Fruit fly (Drosophila melanogaster) whole organism, embryonic: Measurements from ENCODE around the gene CG11791.

Source experiments
- Adf1 ChIP-seq: fragments of 200-800 bp; sonication (Bioruptor generic); IDR thresholded peaks from 2 replicates; pipeline ENCODE4 v1.3.6; 2022; ENCODE audit warnings: missing biosample characterization, missing genetic modification characterization
- BEAF-32 ChIP-seq: fragments of 200-800 bp; sonication (Bioruptor generic); optimal IDR thresholded peaks from 3 replicates; lab custom pipeline; 2017; ENCODE audit warnings: missing biosample characterization, missing genetic modification characterization, mild to moderate bottlenecking, moderate library complexity, missing genetic modification reagents
- CG10267 ChIP-seq: fragments of 200-800 bp; sonication (Bioruptor generic); optimal IDR thresholded peaks from 2 replicates; lab custom pipeline; 2018; ENCODE audit warnings: missing biosample characterization, mild to moderate bottlenecking, missing genetic modification characterization, moderate library complexity
- CG12299 ChIP-seq: fragments of 200-800 bp; sonication (Bioruptor generic); optimal IDR thresholded peaks from 2 replicates; lab custom pipeline; 2018; ENCODE audit warnings: missing biosample characterization, mild to moderate bottlenecking, missing genetic modification characterization
- CG12659 ChIP-seq: fragments of 200-800 bp; sonication (Bioruptor generic); optimal IDR thresholded peaks from 3 replicates; lab custom pipeline; 2017; ENCODE audit warnings: mild to moderate bottlenecking, missing biosample characterization, missing genetic modification reagents, missing genetic modification characterization
- CG14710 ChIP-seq: fragments of 200-800 bp; sonication (Bioruptor generic); optimal IDR thresholded peaks from 3 replicates; lab custom pipeline; 2019; ENCODE audit warnings: missing biosample characterization, mild to moderate bottlenecking, missing genetic modification characterization, moderate library complexity
- CG17186 ChIP-seq: fragments of 200-800 bp; sonication (Bioruptor generic); optimal IDR thresholded peaks from 3 replicates; lab custom pipeline; 2017; ENCODE audit warnings: missing biosample characterization, missing genetic modification reagents, missing genetic modification characterization
- CG17829 ChIP-seq: fragments of 200-800 bp; optimal IDR thresholded peaks from 2 replicates; lab custom pipeline; 2019; ENCODE audit warnings: missing biosample characterization, mild to moderate bottlenecking, missing genetic modification characterization, moderate library complexity
- CG2199 ChIP-seq: fragments of 200-800 bp; sonication (Bioruptor generic); IDR thresholded peaks from 3 replicates; pipeline ENCODE4 v1.3.6; 2022; ENCODE audit warnings: missing biosample characterization, missing genetic modification characterization
- CG2202 ChIP-seq: fragments of 200-800 bp; sonication (Bioruptor generic); optimal IDR thresholded peaks from 2 replicates; lab custom pipeline; 2018; ENCODE audit warnings: missing biosample characterization, mild to moderate bottlenecking, missing genetic modification characterization
- CG34376 ChIP-seq: fragments of 200-800 bp; sonication (Bioruptor generic); optimal IDR thresholded peaks from 2 replicates; lab custom pipeline; 2018; ENCODE audit warnings: missing biosample characterization, mild to moderate bottlenecking, missing genetic modification characterization
- CG3838 ChIP-seq: fragments of 200-800 bp; sonication (Bioruptor generic); optimal IDR thresholded peaks from 3 replicates; lab custom pipeline; 2016; ENCODE audit warnings: missing biosample characterization, missing genetic modification characterization
- CG4360 ChIP-seq: fragments of 200-800 bp; sonication (Bioruptor generic); IDR thresholded peaks from 2 replicates; pipeline ENCODE4 v1.3.6; 2022; ENCODE audit warnings: missing biosample characterization, missing genetic modification characterization
- CG9797 ChIP-seq: fragments of 200-800 bp; sonication (Bioruptor generic); optimal IDR thresholded peaks from 3 replicates; lab custom pipeline; 2018; ENCODE audit warnings: missing biosample characterization, mild to moderate bottlenecking, missing genetic modification characterization
- CHES-1-like ChIP-seq: fragments of 200-800 bp; sonication (Bioruptor generic); optimal IDR thresholded peaks from 2 replicates; lab custom pipeline; 2016; ENCODE audit warnings: missing biosample characterization, missing genetic modification characterization
- Dip2 ChIP-seq: fragments of 200-800 bp; sonication (Bioruptor generic); IDR thresholded peaks from 2 replicates; pipeline ENCODE4 v1.3.6; 2022; ENCODE audit warnings: missing biosample characterization, missing genetic modification characterization
- Doc2 ChIP-seq: fragments of 200-800 bp; sonication (Bioruptor generic); IDR thresholded peaks from 2 replicates; pipeline ENCODE4 v1.3.6; 2022; ENCODE audit warnings: missing biosample characterization, missing genetic modification characterization
- Dp ChIP-seq: fragments of 200-800 bp; sonication (Bioruptor generic); optimal IDR thresholded peaks from 2 replicates; lab custom pipeline; 2018; ENCODE audit warnings: missing biosample characterization, mild to moderate bottlenecking, missing genetic modification characterization, moderate library complexity
- Ets97D ChIP-seq: fragments of 200-800 bp; sonication (Bioruptor generic); optimal IDR thresholded peaks from 3 replicates; lab custom pipeline; 2016; ENCODE audit warnings: missing biosample characterization, missing genetic modification characterization
- Fer1 ChIP-seq: fragments of 200-800 bp; sonication (Bioruptor generic); optimal IDR thresholded peaks from 2 replicates; lab custom pipeline; 2017; ENCODE audit warnings: missing biosample characterization, mild to moderate bottlenecking, missing genetic modification characterization
- HmgZ ChIP-seq: fragments of 200-800 bp; sonication (Bioruptor generic); optimal IDR thresholded peaks from 2 replicates; lab custom pipeline; 2018; ENCODE audit warnings: missing biosample characterization, mild to moderate bottlenecking, missing genetic modification characterization
- MBD-R2 ChIP-seq: fragments of 200-800 bp; sonication (Bioruptor generic); IDR thresholded peaks from 2 replicates; pipeline ENCODE4 v1.3.6; 2022; ENCODE audit warnings: missing biosample characterization, missing genetic modification characterization
- Med ChIP-seq: fragments of 200-800 bp; sonication (Bioruptor generic); peaks from one replicate; lab custom pipeline; 2016; ENCODE audit warnings: missing biosample characterization, missing genetic modification characterization, mild to moderate bottlenecking, inconsistent platforms, moderate library complexity
- Myb ChIP-seq: fragments of 200-800 bp; sonication (Bioruptor generic); optimal IDR thresholded peaks from 2 replicates; lab custom pipeline; 2016; ENCODE audit warnings: missing biosample characterization, missing genetic modification characterization
- Nf-YB ChIP-seq: fragments of 200-800 bp; sonication (Bioruptor generic); optimal IDR thresholded peaks from 3 replicates; lab custom pipeline; 2019; ENCODE audit warnings: missing biosample characterization, mild to moderate bottlenecking, missing genetic modification characterization, moderate library complexity
- Sin3A ChIP-seq: fragments of >200 bp; optimal IDR thresholded peaks from 2 replicates; lab custom pipeline; 2018
- Sry-δ ChIP-seq: fragments of 200-800 bp; sonication (Bioruptor generic); optimal IDR thresholded peaks from 2 replicates; lab custom pipeline; 2016; ENCODE audit warnings: missing biosample characterization, missing genetic modification characterization
- Stat92E ChIP-seq, 3 experiments: fragments of >200 bp in 2 of 3; fragments of 200-800 bp in 1 of 3; sonication (Bioruptor generic) in 1 of 3; optimal IDR thresholded peaks; 2 replicates each; lab custom pipeline; 2017 to 2019; ENCODE audit warnings: missing biosample characterization in 3 of 3, missing genetic modification characterization in 3 of 3, mild to moderate bottlenecking in 1 of 3, moderate library complexity in 1 of 3
- YL-1 ChIP-seq: fragments of 200-800 bp; sonication (Bioruptor generic); optimal IDR thresholded peaks from 3 replicates; lab custom pipeline; 2017; ENCODE audit warnings: missing biosample characterization, mild to moderate bottlenecking, missing genetic modification characterization
- amos ChIP-seq: fragments of 200-800 bp; sonication (Bioruptor generic); IDR thresholded peaks from 2 replicates; pipeline ENCODE4 v1.3.6; 2022; ENCODE audit warnings: missing biosample characterization, missing genetic modification characterization; ENCODE audit not compliant: partially characterized antibody
- aop ChIP-seq: fragments of 200-800 bp; sonication (Bioruptor generic); IDR thresholded peaks from 2 replicates; pipeline ENCODE4 v1.3.6; 2022; ENCODE audit warnings: missing biosample characterization, missing genetic modification characterization
- cato ChIP-seq: fragments of 200-800 bp; sonication (Bioruptor generic); optimal IDR thresholded peaks from 2 replicates; lab custom pipeline; 2016; ENCODE audit warnings: missing biosample characterization, missing genetic modification characterization, borderline replicate concordance
- ci ChIP-seq: fragments of 200-800 bp; sonication (Bioruptor generic); IDR thresholded peaks from 3 replicates; pipeline ENCODE4 v1.3.6; 2022; ENCODE audit warnings: missing biosample characterization, missing genetic modification characterization
- crp ChIP-seq, 2 experiments: fragments of 200-800 bp; sonication (Bioruptor generic); optimal IDR thresholded peaks; 2 replicates in 1 of 2; 3 replicates in 1 of 2; lab custom pipeline; 2017; ENCODE audit warnings: missing biosample characterization in 2 of 2, missing genetic modification characterization in 2 of 2, mild to moderate bottlenecking in 1 of 2, moderate library complexity in 1 of 2
- da ChIP-seq: fragments of 200-800 bp; sonication (Bioruptor generic); optimal IDR thresholded peaks from 2 replicates; lab custom pipeline; 2016; ENCODE audit warnings: missing biosample characterization, missing genetic modification characterization
- dati ChIP-seq: fragments of 200-800 bp; sonication (Bioruptor generic); IDR thresholded peaks from 2 replicates; pipeline ENCODE4 v1.3.6; 2022; ENCODE audit warnings: missing biosample characterization, missing genetic modification characterization
- fd64A ChIP-seq: fragments of 200-800 bp; sonication (Bioruptor generic); optimal IDR thresholded peaks from 3 replicates; lab custom pipeline; 2018; ENCODE audit warnings: missing biosample characterization, mild to moderate bottlenecking, missing genetic modification characterization
- nom ChIP-seq: fragments of 200-800 bp; sonication (Bioruptor generic); optimal IDR thresholded peaks from 2 replicates; lab custom pipeline; 2017; ENCODE audit warnings: missing biosample characterization, missing genetic modification characterization, mild to moderate bottlenecking, moderate library complexity, missing genetic modification reagents
- pfk ChIP-seq: fragments of 200-800 bp; sonication (Bioruptor generic); optimal IDR thresholded peaks from 2 replicates; lab custom pipeline; 2018; ENCODE audit warnings: missing biosample characterization, mild to moderate bottlenecking, missing genetic modification characterization, moderate library complexity
- pzg ChIP-seq: fragments of 200-800 bp; sonication (Bioruptor generic); optimal IDR thresholded peaks from 3 replicates; lab custom pipeline; 2018; ENCODE audit warnings: missing biosample characterization, mild to moderate bottlenecking, missing genetic modification characterization, moderate library complexity
- scrt ChIP-seq: fragments of 200-800 bp; sonication (Bioruptor generic); optimal IDR thresholded peaks from 2 replicates; lab custom pipeline; 2018; ENCODE audit warnings: missing biosample characterization, mild to moderate bottlenecking, missing genetic modification characterization, moderate library complexity
- seq ChIP-seq: fragments of 200-800 bp; sonication (Bioruptor generic); IDR thresholded peaks from 2 replicates; pipeline ENCODE4 v1.3.6; 2022; ENCODE audit warnings: missing biosample characterization, missing genetic modification characterization
- sna ChIP-seq: fragments of 200-800 bp; sonication (Bioruptor generic); IDR thresholded peaks from 2 replicates; pipeline ENCODE4 v1.3.6; 2022; ENCODE audit warnings: missing biosample characterization, missing genetic modification characterization; ENCODE audit not compliant: partially characterized antibody
- sqz ChIP-seq: fragments of 200-800 bp; sonication (Bioruptor generic); optimal IDR thresholded peaks from 3 replicates; lab custom pipeline; 2018; ENCODE audit warnings: missing biosample characterization, mild to moderate bottlenecking, missing genetic modification characterization
- stwl ChIP-seq: fragments of 200-800 bp; sonication (Bioruptor generic); optimal IDR thresholded peaks from 3 replicates; lab custom pipeline; 2018; ENCODE audit warnings: missing biosample characterization, mild to moderate bottlenecking, missing genetic modification characterization, moderate library complexity
- twi ChIP-seq: fragments of 200-800 bp; optimal IDR thresholded peaks from 2 replicates; lab custom pipeline; 2019; ENCODE audit warnings: missing biosample characterization, mild to moderate bottlenecking, missing genetic modification characterization, moderate library complexity
- unc-4 ChIP-seq: fragments of 200-800 bp; sonication (Bioruptor generic); IDR thresholded peaks from 2 replicates; pipeline ENCODE4 v1.3.6; 2022; ENCODE audit warnings: missing biosample characterization, missing genetic modification characterization; ENCODE audit not compliant: partially characterized antibody
- yki ChIP-seq: fragments of >200 bp; optimal IDR thresholded peaks from 3 replicates; lab custom pipeline; 2018

Gene CG11791

dm6 chr3R:25032686-25033085, 16.7 kb upstream of the CG11791 start (continued):
- TF ChIP-seq CG3838 (GFP tag; lab: Kevin White, UChicago) = no peak

DNA sequence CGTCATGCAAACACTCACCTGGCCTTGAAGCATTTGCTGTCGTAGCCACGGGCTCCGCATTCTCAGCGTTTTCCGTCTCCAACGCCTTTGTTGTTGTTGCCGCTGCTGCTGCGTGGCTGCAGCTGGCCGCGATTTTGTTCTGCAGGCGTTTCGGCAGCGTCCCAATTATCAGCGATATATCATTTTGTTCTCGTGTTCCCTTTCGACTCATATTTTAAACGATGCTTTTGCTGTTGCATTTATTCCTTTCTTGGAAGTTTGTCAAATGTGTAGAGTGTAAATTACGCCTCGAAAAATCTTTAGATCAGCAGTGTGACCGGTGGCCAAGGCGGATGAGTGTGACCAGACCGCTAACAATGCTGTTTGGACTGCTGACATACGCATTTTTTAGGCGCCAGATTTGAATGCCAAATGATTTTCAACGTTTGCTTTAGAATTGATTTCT, 16.3 kb upstream of the CG11791 start, which contains the start of gene Smg6:
Smg6 (minus strand) TSS at position 324 of the 445 bp plus-strand sequence.
- TF ChIP-seq Nf-YB = no peak
- TF ChIP-seq Sin3A (lab: Kevin White, UChicago) = peak; percentile 32
- no peak for TF ChIP-seq yki (lab: Kevin White, UChicago)
- TF ChIP-seq CG9797 = peak; percentile 97
- TF ChIP-seq dati = no peak
- TF ChIP-seq HmgZ (tag; lab: Kevin White, UChicago) = peak; percentile 28
- TF ChIP-seq aop (GFP tag; lab: Robert Waterston, UW) = no peak
- 0 out of 2 replicates have a peak, but pooled peaks have one; percentile 20 for TF ChIP-seq unc-4
- peak; percentile 46 for TF ChIP-seq Fer1
- TF ChIP-seq Doc2 (GFP tag; lab: Robert Waterston, UW) = no peak
- TF ChIP-seq CG4360 (GFP tag; lab: Robert Waterston, UW) = peak; percentile 93
- TF ChIP-seq CHES-1-like (GFP tag; lab: Kevin White, UChicago) = peak; percentile 57
- TF ChIP-seq CG34376 (GFP tag; lab: Kevin White, UChicago) = peak; percentile 49
- TF ChIP-seq Dip2 (GFP tag; lab: Robert Waterston, UW) = no peak
- 0 out of 3 replicates have a peak, but pooled peaks have one; percentile 21 for TF ChIP-seq ci (GFP tag; lab: Robert Waterston, UW)
- no peak for TF ChIP-seq cato
- TF ChIP-seq Adf1 (GFP tag; lab: Robert Waterston, UW) = peak; percentile 69
- TF ChIP-seq Med = peak; percentile 70
- TF ChIP-seq sna (GFP tag; lab: Robert Waterston, UW) = no peak
- no peak for TF ChIP-seq fd64A (GFP tag; lab: Kevin White, UChicago)
- 0 out of 2 replicates have a peak, but pooled peaks have one; percentile 31 for TF ChIP-seq MBD-R2 (GFP tag; lab: Robert Waterston, UW)
- TF ChIP-seq CG2199 (GFP tag; lab: Robert Waterston, UW) = 0 out of 3 replicates have a peak, but pooled peaks have one; percentile 34
- TF ChIP-seq pzg = peak; percentile 90
- TF ChIP-seq CG2202 (tag; lab: Kevin White, UChicago) = no peak
- TF ChIP-seq stwl = peak; percentile 73
- peak; percentile 19 for TF ChIP-seq CG17829
- no peak for TF ChIP-seq pfk (GFP tag; lab: Kevin White, UChicago)
- TF ChIP-seq amos (GFP tag; lab: Robert Waterston, UW) = peak; percentile 31; the same call in 1 of the 2 replicates
- TF ChIP-seq scrt (GFP tag; lab: Kevin White, UChicago) = no peak
- peak; percentile 1 for TF ChIP-seq CG12659 (GFP tag; lab: Kevin White, UChicago)
- TF ChIP-seq da (GFP tag; lab: Kevin White, UChicago) = no peak
- no peak for TF ChIP-seq sqz (GFP tag; lab: Kevin White, UChicago)
- peak; percentile 46 for TF ChIP-seq CG10267 (tag; lab: Kevin White, UChicago)
- TF ChIP-seq CG12299 (tag; lab: Kevin White, UChicago) = no peak
- peak; percentile 39 for TF ChIP-seq BEAF-32
- peak; percentile 99 for TF ChIP-seq YL-1 (GFP tag; lab: Kevin White, UChicago)
- TF ChIP-seq Myb (GFP tag; lab: Kevin White, UChicago) = peak; percentile 59
- peak; percentile 37 for TF ChIP-seq nom
- TF ChIP-seq Sry-δ = peak; percentile 45
- TF ChIP-seq Ets97D = peak; percentile 28
- TF ChIP-seq seq (GFP tag; lab: Robert Waterston, UW) = no peak
- peak; percentile 59 for TF ChIP-seq CG17186 (GFP tag; lab: Kevin White, UChicago)
- peak in 1 of 3 experiments; percentile 59 for TF ChIP-seq Stat92E (GFP tag; optimal IDR thresholded peaks at IDR 0.05; lab: Kevin White, UChicago)
- TF ChIP-seq CG14710 (tag; lab: Kevin White, UChicago) = peak; percentile 49
- no peak for TF ChIP-seq twi (tag; lab: Kevin White, UChicago)
- TF ChIP-seq Dp = peak; percentile 97
- TF ChIP-seq crp (GFP tag; optimal IDR thresholded peaks at IDR 0.05; lab: Kevin White, UChicago) = peak in 1 of 2 experiments; percentile 18
